Fruit fly (Drosophila melanogaster) whole organism, embryonic: Measurements from ENCODE around the gene NT1.
A peak's percentile ranks its signal among the peaks of the same experiment; 100 is the strongest.

Experiments
- ATbp ChIP-seq: fragments of 200-800 bp; sonication (Bioruptor generic); optimal IDR thresholded peaks from 2 replicates; lab custom pipeline; 2017; ENCODE audit warnings: missing biosample characterization, mild to moderate bottlenecking, missing genetic modification characterization, missing genetic modification reagents
- Awh ChIP-seq: fragments of 200-800 bp; sonication (Bioruptor generic); IDR thresholded peaks from 2 replicates; pipeline ENCODE4, ENCODE4 v1.3.6; 2022; ENCODE audit warnings: missing biosample characterization, missing genetic modification characterization
- Blimp-1 ChIP-seq: fragments of 200-800 bp; sonication (Bioruptor generic); optimal IDR thresholded peaks from 3 replicates; lab custom pipeline; 2018; ENCODE audit warnings: missing biosample characterization, missing genetic modification characterization, mild to moderate bottlenecking, moderate library complexity, missing genetic modification reagents
- CG10462 ChIP-seq: fragments of 200-800 bp; sonication (Bioruptor generic); optimal IDR thresholded peaks from 2 replicates; lab custom pipeline; 2016; ENCODE audit warnings: missing biosample characterization, missing genetic modification characterization
- CG10979 ChIP-seq: fragments of 200-800 bp; sonication (Bioruptor generic); optimal IDR thresholded peaks from 2 replicates; lab custom pipeline; 2018; ENCODE audit warnings: missing biosample characterization, mild to moderate bottlenecking, missing genetic modification characterization, moderate library complexity
- CG11093 ChIP-seq: fragments of 200-800 bp; sonication (Bioruptor generic); IDR thresholded peaks from 3 replicates; pipeline ENCODE4 v1.3.6; 2022; ENCODE audit warnings: missing biosample characterization, missing genetic modification characterization
- CG12236 ChIP-seq: fragments of 200-800 bp; sonication (Bioruptor generic); optimal IDR thresholded peaks from 2 replicates; lab custom pipeline; 2016; ENCODE audit warnings: missing biosample characterization, missing genetic modification characterization
- CG12299 ChIP-seq: fragments of 200-800 bp; sonication (Bioruptor generic); optimal IDR thresholded peaks from 2 replicates; lab custom pipeline; 2018; ENCODE audit warnings: missing biosample characterization, mild to moderate bottlenecking, missing genetic modification characterization
- CG16863 ChIP-seq: fragments of 200-800 bp; sonication (Bioruptor generic); optimal IDR thresholded peaks from 3 replicates; lab custom pipeline; 2016; ENCODE audit warnings: missing biosample characterization, missing genetic modification characterization
- CG17385 ChIP-seq: fragments of 200-800 bp; sonication (Bioruptor generic); optimal IDR thresholded peaks from 3 replicates; lab custom pipeline; 2018; ENCODE audit warnings: missing biosample characterization, mild to moderate bottlenecking, missing genetic modification characterization
- CG17568 ChIP-seq: fragments of 200-800 bp; sonication (Bioruptor generic); optimal IDR thresholded peaks from 2 replicates; lab custom pipeline; 2018; ENCODE audit warnings: missing biosample characterization, mild to moderate bottlenecking, missing genetic modification characterization, moderate library complexity
- CG31224 ChIP-seq: fragments of 200-800 bp; sonication (Bioruptor generic); IDR thresholded peaks from 2 replicates; pipeline ENCODE4 v1.3.6; 2022; ENCODE audit warnings: missing biosample characterization, missing genetic modification characterization
- CG3407 ChIP-seq: fragments of 200-800 bp; sonication (Bioruptor generic); optimal IDR thresholded peaks from 2 replicates; lab custom pipeline; 2018; ENCODE audit warnings: missing biosample characterization, mild to moderate bottlenecking, missing genetic modification characterization
- CG3838 ChIP-seq: fragments of 200-800 bp; sonication (Bioruptor generic); optimal IDR thresholded peaks from 3 replicates; lab custom pipeline; 2016; ENCODE audit warnings: missing biosample characterization, missing genetic modification characterization
- CG4360 ChIP-seq: fragments of 200-800 bp; sonication (Bioruptor generic); IDR thresholded peaks from 2 replicates; pipeline ENCODE4 v1.3.6; 2022; ENCODE audit warnings: missing biosample characterization, missing genetic modification characterization
- CG4730 ChIP-seq: fragments of 200-800 bp; sonication (Bioruptor generic); IDR thresholded peaks from 2 replicates; pipeline ENCODE4 v1.3.6; 2022; ENCODE audit warnings: missing biosample characterization, missing genetic modification characterization
- CG6689 ChIP-seq: fragments of 200-800 bp; sonication (Bioruptor generic); IDR thresholded peaks from 2 replicates; pipeline ENCODE4 v1.3.6; 2022; ENCODE audit warnings: missing biosample characterization, missing genetic modification characterization
- CG7271 ChIP-seq: fragments of 200-800 bp; sonication (Bioruptor generic); optimal IDR thresholded peaks from 2 replicates; lab custom pipeline; 2018; ENCODE audit warnings: missing biosample characterization, mild to moderate bottlenecking, missing genetic modification characterization, moderate library complexity
- CG7745 ChIP-seq: fragments of 200-800 bp; sonication (Bioruptor generic); optimal IDR thresholded peaks from 2 replicates; lab custom pipeline; 2018; ENCODE audit warnings: missing biosample characterization, mild to moderate bottlenecking, missing genetic modification characterization, moderate library complexity
- CG8388 ChIP-seq: fragments of 200-800 bp; sonication (Bioruptor generic); optimal IDR thresholded peaks from 2 replicates; lab custom pipeline; 2019; ENCODE audit warnings: missing biosample characterization, mild to moderate bottlenecking, missing genetic modification characterization, moderate library complexity
- CG8924 ChIP-seq: fragments of 200-800 bp; optimal IDR thresholded peaks from 3 replicates; lab custom pipeline; 2019; ENCODE audit warnings: missing biosample characterization, mild to moderate bottlenecking, missing genetic modification characterization, moderate library complexity
- CG9609 ChIP-seq: fragments of 200-800 bp; sonication (Bioruptor generic); optimal IDR thresholded peaks from 3 replicates; lab custom pipeline; 2016; ENCODE audit warnings: missing biosample characterization, missing genetic modification characterization
- CG9727 ChIP-seq: fragments of 200-800 bp; sonication (Bioruptor generic); optimal IDR thresholded peaks from 3 replicates; lab custom pipeline; 2017; ENCODE audit warnings: missing biosample characterization, mild to moderate bottlenecking, missing genetic modification characterization
- CG9932 ChIP-seq: fragments of 200-800 bp; sonication (Bioruptor generic); IDR thresholded peaks from 2 replicates; pipeline ENCODE4 v1.3.6; 2022; ENCODE audit warnings: missing biosample characterization, missing genetic modification characterization
- D19A ChIP-seq: fragments of 200-800 bp; optimal IDR thresholded peaks from 3 replicates; lab custom pipeline; 2019; ENCODE audit warnings: missing biosample characterization, mild to moderate bottlenecking, missing genetic modification characterization, moderate library complexity
- Dbx ChIP-seq: fragments of 200-800 bp; sonication (Bioruptor generic); IDR thresholded peaks from 3 replicates; pipeline ENCODE4 v1.3.6; 2022; ENCODE audit warnings: missing biosample characterization, missing genetic modification characterization
- HmgZ ChIP-seq: fragments of 200-800 bp; sonication (Bioruptor generic); optimal IDR thresholded peaks from 2 replicates; lab custom pipeline; 2018; ENCODE audit warnings: missing biosample characterization, mild to moderate bottlenecking, missing genetic modification characterization
- Hsf ChIP-seq: fragments of 200-800 bp; sonication (Bioruptor generic); optimal IDR thresholded peaks from 3 replicates; lab custom pipeline; 2016; ENCODE audit warnings: missing biosample characterization, missing genetic modification characterization
- Nf-YA ChIP-seq: fragments of 200-800 bp; sonication (Bioruptor generic); IDR thresholded peaks from 2 replicates; pipeline ENCODE4 v1.3.6; 2022; ENCODE audit warnings: missing biosample characterization, missing genetic modification characterization
- Six4 ChIP-seq: fragments of 200-800 bp; sonication (Bioruptor generic); optimal IDR thresholded peaks from 2 replicates; lab custom pipeline; 2016; ENCODE audit warnings: missing biosample characterization, missing genetic modification characterization
- Vsx1 ChIP-seq: fragments of 200-800 bp; sonication (Bioruptor generic); optimal IDR thresholded peaks from 2 replicates; lab custom pipeline; 2017; ENCODE audit warnings: missing biosample characterization, mild to moderate bottlenecking, missing genetic modification characterization, missing genetic modification reagents
- bab2 ChIP-seq: fragments of 200-800 bp; sonication (Bioruptor generic); optimal IDR thresholded peaks from 2 replicates; lab custom pipeline; 2016; ENCODE audit warnings: missing biosample characterization, missing genetic modification characterization
- bsh ChIP-seq, 2 experiments: fragments of 200-800 bp; sonication (Bioruptor generic); optimal IDR thresholded peaks; 2 replicates each; lab custom pipeline; 2017 to 2018; ENCODE audit warnings: mild to moderate bottlenecking in 2 of 2, missing biosample characterization in 2 of 2, missing genetic modification characterization in 2 of 2, moderate library complexity in 1 of 2
- jumu ChIP-seq: fragments of 200-800 bp; sonication (Bioruptor generic); optimal IDR thresholded peaks from 3 replicates; lab custom pipeline; 2016; ENCODE audit warnings: missing biosample characterization, missing genetic modification characterization
- onecut ChIP-seq: fragments of 200-800 bp; sonication (Bioruptor generic); IDR thresholded peaks from 2 replicates; pipeline ENCODE4 v1.3.6; 2022; ENCODE audit warnings: missing biosample characterization, missing genetic modification characterization
- org-1 ChIP-seq: fragments of 200-800 bp; sonication (Bioruptor generic); optimal IDR thresholded peaks from 2 replicates; lab custom pipeline; 2017; ENCODE audit warnings: missing biosample characterization, missing genetic modification characterization
- phol ChIP-seq: fragments of 200-800 bp; sonication (Bioruptor generic); optimal IDR thresholded peaks from 3 replicates; lab custom pipeline; 2018; ENCODE audit warnings: missing biosample characterization, mild to moderate bottlenecking, missing genetic modification characterization, moderate library complexity
- pum ChIP-seq: fragments of 200-800 bp; sonication (Bioruptor generic); optimal IDR thresholded peaks from 2 replicates; lab custom pipeline; 2016; ENCODE audit warnings: missing biosample characterization, missing genetic modification characterization
- row ChIP-seq: fragments of 200-800 bp; sonication (Bioruptor generic); IDR thresholded peaks from 3 replicates; pipeline ENCODE4 v1.3.6; 2022; ENCODE audit warnings: missing biosample characterization, missing genetic modification characterization
- sim ChIP-seq: fragments of 200-800 bp; sonication (Bioruptor generic); IDR thresholded peaks from 2 replicates; pipeline ENCODE4 v1.3.6; 2022; ENCODE audit warnings: missing biosample characterization, missing genetic modification characterization
- stwl ChIP-seq: fragments of 200-800 bp; sonication (Bioruptor generic); optimal IDR thresholded peaks from 3 replicates; lab custom pipeline; 2018; ENCODE audit warnings: missing biosample characterization, mild to moderate bottlenecking, missing genetic modification characterization, moderate library complexity

NT1 gene

DNA sequence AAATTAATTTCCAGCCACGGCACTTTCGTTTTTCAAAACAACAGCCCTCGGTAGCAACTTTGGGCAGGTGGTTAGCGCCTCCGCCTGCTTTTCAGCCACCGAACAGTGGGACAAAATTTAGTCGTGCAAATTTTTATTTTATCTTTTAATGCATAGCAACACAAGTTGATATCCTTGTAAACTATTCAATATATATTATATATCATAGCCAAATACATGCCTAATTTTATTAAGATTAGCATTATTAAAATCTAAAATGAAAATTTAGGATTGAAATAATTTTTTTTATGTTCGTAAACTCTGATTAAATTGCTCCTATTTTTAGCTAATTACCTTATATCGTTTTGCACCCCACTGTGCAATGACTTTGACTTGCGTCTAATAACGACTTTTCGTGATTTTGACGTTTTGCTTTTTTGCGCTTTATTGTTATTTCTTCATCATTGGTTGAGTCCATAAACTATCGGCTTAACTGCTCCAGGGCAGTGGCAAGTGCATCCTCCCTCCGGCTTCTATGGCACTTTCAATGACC, 759 bp upstream of the NT1 start (continued):
- TF ChIP-seq Dbx (GFP tag; lab: Robert Waterston, UW) (no peak), bab2 (GFP tag; lab: Kevin White, UChicago) (no peak), Nf-YA (GFP tag; lab: Robert Waterston, UW) (no peak), CG9727 (GFP tag; lab: Kevin White, UChicago) (no peak), CG4730 (no peak), Vsx1 (GFP tag; lab: Kevin White, UChicago) (no peak), sim (GFP tag; lab: Robert Waterston, UW) (no peak), ATbp (peak; percentile 27), Hsf (GFP tag; lab: Kevin White, UChicago) (no peak), CG17385 (peak; percentile 18), bsh (GFP tag; optimal IDR thresholded peaks at IDR 0.05; lab: Kevin White, UChicago) (peak in 1 of 2 experiments; percentile 2), CG8924 (tag; lab: Kevin White, UChicago) (peak; percentile 12), row (0 out of 3 replicates have a peak, but pooled peaks have one; percentile 32), pum (no peak), jumu (no peak), CG6689 (no peak), CG3407 (GFP tag; lab: Kevin White, UChicago) (no peak), CG9932 (no peak), CG31224 (no peak), onecut (GFP tag; lab: Robert Waterston, UW) (no peak), Awh (GFP tag; lab: Robert Waterston, UW) (no peak), CG16863 (GFP tag; lab: Kevin White, UChicago) (no peak)

dm6 chr3L:4507846-4508245, 387 bp downstream of the NT1 start:
- peak; percentile 43 for TF ChIP-seq Blimp-1
- no peak for TF ChIP-seq CG10462 (GFP tag; lab: Kevin White, UChicago)
- no peak for TF ChIP-seq CG7745 (tag; lab: Kevin White, UChicago)

DNA sequence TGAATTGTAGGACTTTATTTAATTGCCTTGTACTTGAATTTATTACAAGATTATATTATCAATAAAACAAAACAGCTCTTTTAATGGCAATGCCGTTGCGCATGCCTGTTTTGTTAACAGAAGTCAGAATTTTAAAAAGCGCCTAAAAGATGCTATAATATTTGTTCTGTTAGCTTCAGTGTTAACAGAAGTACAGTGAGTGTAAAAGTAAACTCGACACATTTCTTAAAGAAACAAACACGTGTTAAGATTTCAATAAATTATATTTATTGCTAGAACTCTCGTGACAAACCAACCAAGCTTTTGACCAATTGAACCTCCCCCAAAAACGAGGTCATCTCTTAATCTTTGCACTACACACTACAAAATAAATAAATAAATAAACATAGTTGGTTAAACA, 6.8 kb downstream of the NT1 start:
- peak; percentile 39 for TF ChIP-seq stwl (tag; lab: Kevin White, UChicago)
- no peak for TF ChIP-seq CG10979
- TF ChIP-seq Six4 = no peak
- TF ChIP-seq CG8388 = peak; percentile 91

DNA sequence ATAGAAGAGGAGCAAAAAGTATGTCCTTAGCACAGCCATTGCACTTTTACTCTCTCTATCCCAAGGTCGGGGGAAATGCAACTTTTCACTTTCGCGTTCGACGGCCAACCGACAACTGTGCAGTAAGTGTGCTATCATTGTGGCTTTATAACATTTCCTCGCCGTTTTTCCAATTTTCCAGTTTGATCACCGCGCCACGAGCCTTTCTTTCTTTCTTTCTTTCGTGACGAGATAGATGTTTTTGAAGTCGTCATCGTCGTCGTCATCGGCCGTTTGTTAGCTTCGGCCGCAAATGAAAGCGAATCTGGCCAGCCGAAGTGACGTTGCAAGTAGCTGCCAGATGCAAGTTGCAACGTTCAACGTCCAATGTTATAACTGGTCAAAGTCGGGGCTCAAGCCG, 7.8 kb downstream of the NT1 start, which contains the start of gene CG13720:
CG13720 (minus strand) TSS at position 101 of the 400 bp plus-strand sequence.
- TF ChIP-seq Blimp-1 = peak; percentile 67
- TF ChIP-seq CG12236 (GFP tag; lab: Kevin White, UChicago) = no peak
- no peak for TF ChIP-seq phol (tag; lab: Kevin White, UChicago)
- TF ChIP-seq, all 482 proteins: peak for 1

dm6 chr3L:4497677-4498076, 10.6 kb downstream of the NT1 start, which contains the start of gene CG13721:
Gene CG13721, minus strand, starts transcription at chr3L:4497777.
- no peak for TF ChIP-seq org-1 (GFP tag; lab: Kevin White, UChicago)
- no peak for TF ChIP-seq CG9609
- TF ChIP-seq Hsf (GFP tag; lab: Kevin White, UChicago) = no peak
- TF ChIP-seq CG4360 = no peak
- TF ChIP-seq CG12299 (tag; lab: Kevin White, UChicago) = no peak
- TF ChIP-seq D19A (tag; lab: Kevin White, UChicago) = no peak
- no peak for TF ChIP-seq CG4730
- no peak for TF ChIP-seq CG17568 (GFP tag; lab: Kevin White, UChicago)
- no peak for TF ChIP-seq CG7271
- no peak for TF ChIP-seq CG3838 (GFP tag; lab: Kevin White, UChicago)
- no peak for TF ChIP-seq HmgZ
- TF ChIP-seq CG11093 (GFP tag; lab: Robert Waterston, UW) = no peak
